Worm (Caenorhabditis elegans): ENCODE data around the gene F58F6.5.

F58F6.5 gene

ce11 chrIV:1367041-1367440 lies 23.6 kb downstream of the F58F6.5 start:
- TF ChIP-seq dao-5 (tag; optimal IDR thresholded peaks at IDR 0.05) (no peak), him-1 (tag; optimal IDR thresholded peaks at IDR 0.05) (no peak), W03F9.2 (tag; optimal IDR thresholded peaks at IDR 0.05) (no peak)

- TF ChIP-seq W03F9.2 (tag; optimal IDR thresholded peaks at IDR 0.05): no peak
- no peak for TF ChIP-seq him-1 (tag; optimal IDR thresholded peaks at IDR 0.05)
- no peak for TF ChIP-seq dao-5 (tag; optimal IDR thresholded peaks at IDR 0.05)
Observed at ce11 chrIV:1371300-1371699, 27.8 kb downstream of the F58F6.5 start.

- TF ChIP-seq W03F9.2 (tag; optimal IDR thresholded peaks at IDR 0.05) (no peak), him-1 (tag; optimal IDR thresholded peaks at IDR 0.05) (no peak), dao-5 (tag; optimal IDR thresholded peaks at IDR 0.05) (no peak)
Observed at ce11 chrIV:1375289-1375688, 31.8 kb downstream of the F58F6.5 start.

ce11 chrIV:1377699-1378098 lies 34.2 kb downstream of the F58F6.5 start:
- no peak for TF ChIP-seq dao-5 (tag; optimal IDR thresholded peaks at IDR 0.05)
- TF ChIP-seq W03F9.2 (tag; optimal IDR thresholded peaks at IDR 0.05): no peak
- no peak for TF ChIP-seq him-1 (tag; optimal IDR thresholded peaks at IDR 0.05)

ce11 chrIV:1378954-1379353 lies 35.5 kb downstream of the F58F6.5 start:
- no peak for TF ChIP-seq W03F9.2 (tag; optimal IDR thresholded peaks at IDR 0.05)
- no peak for TF ChIP-seq dao-5 (tag; optimal IDR thresholded peaks at IDR 0.05)
- TF ChIP-seq him-1 (tag; optimal IDR thresholded peaks at IDR 0.05): no peak

- no peak for TF ChIP-seq W03F9.2 (tag; optimal IDR thresholded peaks at IDR 0.05)
- TF ChIP-seq dao-5 (tag; optimal IDR thresholded peaks at IDR 0.05): no peak
- no peak for TF ChIP-seq him-1 (tag; optimal IDR thresholded peaks at IDR 0.05)
Observed at ce11 chrIV:1380350-1380749, 36.9 kb downstream of the F58F6.5 start.

ce11 chrIV:1381596-1382274 lies 38.3 kb downstream of the F58F6.5 start:
- TF ChIP-seq dao-5 (tag; optimal IDR thresholded peaks at IDR 0.05): no peak
- TF ChIP-seq him-1 (tag; optimal IDR thresholded peaks at IDR 0.05): no peak
- no peak for TF ChIP-seq W03F9.2 (tag; optimal IDR thresholded peaks at IDR 0.05)

- TF ChIP-seq W03F9.2 (tag; optimal IDR thresholded peaks at IDR 0.05) (no peak), dao-5 (tag; optimal IDR thresholded peaks at IDR 0.05) (no peak), him-1 (tag; optimal IDR thresholded peaks at IDR 0.05) (no peak)
Observed at ce11 chrIV:1385500-1385899, 42.0 kb downstream of the F58F6.5 start.

ce11 chrIV:1385915-1386314 lies 42.4 kb downstream of the F58F6.5 start, which contains the start of gene nhr-41:
Gene nhr-41 (plus strand): TSS chrIV:1386215.
- TF ChIP-seq W03F9.2 (tag; optimal IDR thresholded peaks at IDR 0.05) (no peak), dao-5 (tag; optimal IDR thresholded peaks at IDR 0.05) (no peak), him-1 (tag; optimal IDR thresholded peaks at IDR 0.05) (no peak)

- TF ChIP-seq dao-5 (tag; optimal IDR thresholded peaks at IDR 0.05) (peak; percentile 0), W03F9.2 (tag; optimal IDR thresholded peaks at IDR 0.05) (no peak)
Observed at ce11 chrIV:1388079-1388478, 44.6 kb downstream of the F58F6.5 start.

ce11 chrIV:1389021-1389420 lies 45.5 kb downstream of the F58F6.5 start:
- TF ChIP-seq him-1 (tag; optimal IDR thresholded peaks at IDR 0.05) (no peak), dao-5 (tag; optimal IDR thresholded peaks at IDR 0.05) (no peak), W03F9.2 (tag; optimal IDR thresholded peaks at IDR 0.05) (no peak)

- no peak for TF ChIP-seq W03F9.2 (tag; optimal IDR thresholded peaks at IDR 0.05)
- TF ChIP-seq him-1 (tag; optimal IDR thresholded peaks at IDR 0.05): no peak
- TF ChIP-seq dao-5 (tag; optimal IDR thresholded peaks at IDR 0.05): no peak
Observed at ce11 chrIV:1389599-1389998, 46.1 kb downstream of the F58F6.5 start.

ce11 chrIV:1390102-1390501 lies 46.6 kb downstream of the F58F6.5 start:
- TF ChIP-seq him-1 (tag; optimal IDR thresholded peaks at IDR 0.05) (no peak), dao-5 (tag; optimal IDR thresholded peaks at IDR 0.05) (no peak), W03F9.2 (tag; optimal IDR thresholded peaks at IDR 0.05) (no peak)

- TF ChIP-seq dao-5 (tag; optimal IDR thresholded peaks at IDR 0.05) (no peak), him-1 (tag; optimal IDR thresholded peaks at IDR 0.05) (no peak)
Observed at ce11 chrIV:1391446-1391845, 48.0 kb downstream of the F58F6.5 start.

ce11 chrIV:1394077-1394476 lies 50.6 kb downstream of the F58F6.5 start:
- TF ChIP-seq dao-5 (tag; optimal IDR thresholded peaks at IDR 0.05) (no peak), him-1 (tag; optimal IDR thresholded peaks at IDR 0.05) (no peak), W03F9.2 (tag; optimal IDR thresholded peaks at IDR 0.05) (no peak)

All from whole organism, L4/young adult.